Worm (Caenorhabditis elegans): Measurements from ENCODE around the gene F20A1.6.

The F20A1.6 gene

ce11 chrV:6998303-6998884 lies 28.6 kb downstream of the F20A1.6 start, which contains the start of gene nhr-42:
Gene nhr-42 (plus strand): TSS chrV:6998819.
- TF ChIP-seq unc-130 (GFP tag; optimal IDR thresholded peaks at IDR 0.05) (no peak), hmg-1.2 (GFP tag; IDR thresholded peaks at IDR 0.05) (peak; percentile 37; the same call in 1 of the 2 replicates), pha-4 (tag; optimal IDR thresholded peaks at IDR 0.05) (peak; percentile 72), cebp-1 (GFP tag; IDR thresholded peaks at IDR 0.05) (no peak), cebp-1 (tag; optimal IDR thresholded peaks at IDR 0.05) (peak; percentile 8), nhr-80 (tag; optimal IDR thresholded peaks at IDR 0.05) (peak; percentile 55)

ce11 chrV:6997041-6997552 lies 29.9 kb downstream of the F20A1.6 start, which contains the start of gene nhr-107:
Gene nhr-107 (minus strand): TSS chrV:6997091.
- TF ChIP-seq madf-10 (tag; optimal IDR thresholded peaks at IDR 0.05) (no peak), nhr-80 (tag; optimal IDR thresholded peaks at IDR 0.05) (peak; percentile 3)

ce11 chrV:6993999-6994398 lies 33.0 kb downstream of the F20A1.6 start:
- TF ChIP-seq atf-7 (tag; optimal IDR thresholded peaks at IDR 0.05): peak; percentile 58
- peak; percentile 22 for TF ChIP-seq attf-5 (GFP tag; optimal IDR thresholded peaks at IDR 0.05)
- TF ChIP-seq egrh-3 (GFP tag; IDR thresholded peaks at IDR 0.05): no peak
- TF ChIP-seq ztf-26 (tag; optimal IDR thresholded peaks at IDR 0.05): peak; percentile 52
- no peak for TF ChIP-seq cebp-1 (GFP tag; IDR thresholded peaks at IDR 0.05)
- peak; percentile 41 for TF ChIP-seq cebp-1 (tag; optimal IDR thresholded peaks at IDR 0.05)
- TF ChIP-seq nhr-80 (tag; optimal IDR thresholded peaks at IDR 0.05): peak; percentile 66
- peak; percentile 44; the same call in 1 of the 2 replicates for TF ChIP-seq hmg-1.2 (GFP tag; IDR thresholded peaks at IDR 0.05)
- peak; percentile 68 for TF ChIP-seq lin-40 (tag; optimal IDR thresholded peaks at IDR 0.05)
- peak; percentile 8 for TF ChIP-seq die-1 (tag; optimal IDR thresholded peaks at IDR 0.05)
- TF ChIP-seq nfyb-1 (GFP tag; IDR thresholded peaks at IDR 0.05): 0 out of 2 replicates have a peak, but pooled peaks have one; percentile 46
- peak; percentile 69 for TF ChIP-seq somi-1 (GFP tag; optimal IDR thresholded peaks at IDR 0.05)
- no peak for TF ChIP-seq sptf-2 (GFP tag; optimal IDR thresholded peaks at IDR 0.05)
- no peak for TF ChIP-seq tbx-9 (tag; optimal IDR thresholded peaks at IDR 0.05; ENCODE audit: borderline replicate concordance)

- no peak for TF ChIP-seq fkh-3 (tag; optimal IDR thresholded peaks at IDR 0.05)
- TF ChIP-seq tlf-1 (GFP tag; optimal IDR thresholded peaks at IDR 0.05): no peak
- no peak for TF ChIP-seq F23B12.7 (tag; optimal IDR thresholded peaks at IDR 0.05; ENCODE audit: insufficient read depth)
- no peak for TF ChIP-seq nfyb-1 (GFP tag; IDR thresholded peaks at IDR 0.05)
- no peak for TF ChIP-seq sptf-2 (GFP tag; optimal IDR thresholded peaks at IDR 0.05)
- no peak for TF ChIP-seq Y95B8A.8 (GFP tag; IDR thresholded peaks at IDR 0.05)
- no peak for TF ChIP-seq K12H6.12 (tag; optimal IDR thresholded peaks at IDR 0.05)
- TF ChIP-seq dox-1 (GFP tag; IDR thresholded peaks at IDR 0.05): no peak
- no peak for TF ChIP-seq B0035.1 (tag; optimal IDR thresholded peaks at IDR 0.05)
- no peak for TF ChIP-seq nhr-90 (tag; optimal IDR thresholded peaks at IDR 0.05)
- no peak for TF ChIP-seq snpc-1.1 (tag; optimal IDR thresholded peaks at IDR 0.05; ENCODE audit: insufficient read depth)
- no peak for TF ChIP-seq repo-1 (tag; optimal IDR thresholded peaks at IDR 0.05)
- TF ChIP-seq tbp1 (GFP tag; optimal IDR thresholded peaks at IDR 0.05): no peak
- TF ChIP-seq lin-35 (GFP tag; optimal IDR thresholded peaks at IDR 0.05): no peak
- TF ChIP-seq madf-10 (tag; optimal IDR thresholded peaks at IDR 0.05): no peak
- TF ChIP-seq nfya-2 (GFP tag; IDR thresholded peaks at IDR 0.05): no peak
- TF ChIP-seq hlh-12 (tag; optimal IDR thresholded peaks at IDR 0.05): no peak
- TF ChIP-seq F37B4.10 (GFP tag; IDR thresholded peaks at IDR 0.05): no peak
Measured at ce11 chrV:6991771-6992170, 35.2 kb downstream of the F20A1.6 start, which contains the start of gene nhr-162. Gene nhr-162 (minus strand): TSS chrV:6991871.

Measured in whole organism, young adult.